Fruit fly (Drosophila melanogaster): Measurements from ENCODE around the gene Atg3.

Gene Atg3

dm6 chr3L:18758894-18759569 is 10.5 kb downstream of the Atg3 start (continued):
- TF ChIP-seq CG2712 (tag; optimal IDR thresholded peaks at IDR 0.05) (no peak), inv (GFP tag; IDR thresholded peaks at IDR 0.05; ENCODE audit: partially characterized antibody) (no peak), CG31365 (tag; optimal IDR thresholded peaks at IDR 0.05) (peak; percentile 52), gce (GFP tag; IDR thresholded peaks at IDR 0.05) (peak; percentile 19; the same call in 1 of the 3 replicates), eyg (GFP tag; optimal IDR thresholded peaks at IDR 0.05) (no peak), CG3838 (GFP tag; optimal IDR thresholded peaks at IDR 0.05) (no peak), CrebB (tag; optimal IDR thresholded peaks at IDR 0.05) (peak; percentile 67), CG17385 (GFP tag; optimal IDR thresholded peaks at IDR 0.05) (peak; percentile 21), CG9727 (GFP tag; optimal IDR thresholded peaks at IDR 0.05) (peak; percentile 22), cas (GFP tag; IDR thresholded peaks at IDR 0.05) (no peak), br (optimal IDR thresholded peaks at IDR 0.05) (no peak), CG16863 (GFP tag; optimal IDR thresholded peaks at IDR 0.05) (no peak), CG4854 (GFP tag; optimal IDR thresholded peaks at IDR 0.05) (no peak), Stat92E (GFP tag; optimal IDR thresholded peaks at IDR 0.05) (peak in 1 of 3 experiments; percentile 63), CG6683 (GFP tag; optimal IDR thresholded peaks at IDR 0.05) (no peak), Hr78 (GFP tag; optimal IDR thresholded peaks at IDR 0.05) (peak in 1 of 2 experiments; percentile 52), Myb (GFP tag; optimal IDR thresholded peaks at IDR 0.05) (no peak), grn (GFP tag; optimal IDR thresholded peaks at IDR 0.05) (peak; percentile 10), HmgD (GFP tag; optimal IDR thresholded peaks at IDR 0.05) (peak; percentile 32), CG5180 (GFP tag; optimal IDR thresholded peaks at IDR 0.05) (peak; percentile 63), pho (GFP tag; optimal IDR thresholded peaks at IDR 0.05) (peak; percentile 12), dm (GFP tag; optimal IDR thresholded peaks at IDR 0.05) (peak; percentile 36), CG17328 (GFP tag; IDR thresholded peaks at IDR 0.05) (peak; percentile 48; the same call in 1 of the 2 replicates), MBD-R2 (GFP tag; IDR thresholded peaks at IDR 0.05) (no peak), YL-1 (GFP tag; optimal IDR thresholded peaks at IDR 0.05) (no peak), CG2202 (tag; optimal IDR thresholded peaks at IDR 0.05) (no peak), CG9932 (GFP tag; IDR thresholded peaks at IDR 0.05) (no peak), Mrtf (GFP tag; IDR thresholded peaks at IDR 0.05) (no peak), Ets97D (GFP tag; optimal IDR thresholded peaks at IDR 0.05) (no peak), CG34422 (GFP tag; IDR thresholded peaks at IDR 0.05) (peak; percentile 62; the same call in 1 of the 3 replicates), CG8478 (optimal IDR thresholded peaks at IDR 0.05) (peak; percentile 99), slbo (GFP tag; IDR thresholded peaks at IDR 0.05) (0 out of 2 replicates have a peak, but pooled peaks have one; percentile 36), Bgb (GFP tag; IDR thresholded peaks at IDR 0.05; ENCODE audit: partially characterized antibody) (peak; percentile 66; the same call in 1 of the 2 replicates), prd (optimal IDR thresholded peaks at IDR 0.05) (no peak), prd (GFP tag; IDR thresholded peaks at IDR 0.05) (0 out of 3 replicates have a peak, but pooled peaks have one; percentile 12), dmrt99B (tag; optimal IDR thresholded peaks at IDR 0.05) (no peak), CG17568 (GFP tag; optimal IDR thresholded peaks at IDR 0.05) (no peak), cg (GFP tag; optimal IDR thresholded peaks at IDR 0.05) (peak; percentile 99), Asciz (GFP tag; optimal IDR thresholded peaks at IDR 0.05) (peak; percentile 6), CG18011 (GFP tag; optimal IDR thresholded peaks at IDR 0.05) (no peak), cwo (GFP tag; optimal IDR thresholded peaks at IDR 0.05) (peak; percentile 100), chinmo (GFP tag; IDR thresholded peaks at IDR 0.05; ENCODE audit: partially characterized antibody) (peak; percentile 100), gsb-n (tag; optimal IDR thresholded peaks at IDR 0.05) (no peak), knrl (GFP tag; IDR thresholded peaks at IDR 0.05; ENCODE audit: partially characterized antibody) (peak; percentile 34; the same call in 1 of the 3 replicates), CG12071 (GFP tag; optimal IDR thresholded peaks at IDR 0.05) (peak; percentile 20), CG14965 (GFP tag; optimal IDR thresholded peaks at IDR 0.05; ENCODE audit: borderline replicate concordance) (no peak), Abd-B (GFP tag; optimal IDR thresholded peaks at IDR 0.05) (no peak), pros (GFP tag; optimal IDR thresholded peaks at IDR 0.05) (peak; percentile 48), sd (tag; optimal IDR thresholded peaks at IDR 0.05) (peak; percentile 100)

All from whole organism, embryonic.